Worm (Caenorhabditis elegans): Measurements from ENCODE around the gene zig-5.

ce11 chrIII:10906325-10906724 is 47.0 kb downstream of the zig-5 start:
- TF ChIP-seq pha-4 (GFP tag; IDR thresholded peaks at IDR 0.05) (no peak), pha-4 (tag; optimal IDR thresholded peaks at IDR 0.05) (no peak), zip-11 (GFP tag; IDR thresholded peaks at IDR 0.05) (no peak), zip-2 (tag; optimal IDR thresholded peaks at IDR 0.05) (no peak)
